Fruit fly (Drosophila melanogaster) Kc167 (cell line): ENCODE results near the gene CG5131.

Source experiments
- Myc ChIP-seq: fragments of >200 bp; optimal IDR thresholded peaks from 2 replicates; lab custom pipeline; 2017; ENCODE audit warnings: missing external identifiers
- Sin3A ChIP-seq: fragments of >200 bp; optimal IDR thresholded peaks from 2 replicates; lab custom pipeline; 2018; ENCODE audit warnings: missing external identifiers
- h ChIP-seq: fragments of >200 bp; optimal IDR thresholded peaks from 3 replicates; lab custom pipeline; 2018; ENCODE audit warnings: missing external identifiers
- insv ChIP-seq: fragments of >200 bp; optimal IDR thresholded peaks from 3 replicates; lab custom pipeline; 2018; ENCODE audit warnings: missing external identifiers
- psq ChIP-seq: fragments of >200 bp; optimal IDR thresholded peaks from 2 replicates; lab custom pipeline; 2017; ENCODE audit warnings: missing external identifiers
- ttk ChIP-seq: sonication (Bioruptor generic); optimal IDR thresholded peaks from 2 replicates; lab custom pipeline; 2017; ENCODE audit warnings: missing external identifiers

Gene CG5131

dm6 chr2L:17484174-17484573 lies at the start of gene CG5131, which contains the start of gene GCS2beta:
Gene CG5131 (plus strand): TSS chr2L:17484501.
Gene GCS2beta (minus strand): TSS chr2L:17484307.
- no peak for TF ChIP-seq insv
- no peak for TF ChIP-seq ttk (lab: Kevin White, UChicago)
- no peak for TF ChIP-seq Myc
- no peak for TF ChIP-seq Sin3A (lab: Kevin White, UChicago)

dm6 chr2L:17436500-17436899 lies 47.8 kb upstream of the CG5131 start, which contains the start of gene CG33928:
Gene CG33928 (minus strand): TSS chr2L:17436600.
- TF ChIP-seq ttk (lab: Kevin White, UChicago) (no peak), insv (no peak), psq (lab: Kevin White, UChicago) (no peak), h (lab: Kevin White, UChicago) (no peak), Myc (no peak), Sin3A (lab: Kevin White, UChicago) (no peak)

- no peak for TF ChIP-seq insv
- TF ChIP-seq Myc, result no peak
- TF ChIP-seq ttk (lab: Kevin White, UChicago), result no peak
- no peak for TF ChIP-seq h (lab: Kevin White, UChicago)
- TF ChIP-seq Sin3A (lab: Kevin White, UChicago), result no peak
- no peak for TF ChIP-seq psq (lab: Kevin White, UChicago)
Measured at dm6 chr2L:17437594-17437993, 46.7 kb upstream of the CG5131 start.

dm6 chr2L:17447071-17447470 lies 37.2 kb upstream of the CG5131 start:
- TF ChIP-seq ttk (lab: Kevin White, UChicago) (no peak), Myc (no peak), insv (no peak), Sin3A (lab: Kevin White, UChicago) (no peak), h (lab: Kevin White, UChicago) (no peak), psq (lab: Kevin White, UChicago) (no peak)

dm6 chr2L:17448435-17448834 lies 35.9 kb upstream of the CG5131 start:
- TF ChIP-seq psq (lab: Kevin White, UChicago) (no peak), Sin3A (lab: Kevin White, UChicago) (no peak), Myc (no peak), h (lab: Kevin White, UChicago) (no peak), insv (no peak), ttk (lab: Kevin White, UChicago) (no peak)

dm6 chr2L:17449608-17450504 lies 34.4 kb upstream of the CG5131 start, which contains the start of gene dl:
Gene dl (minus strand): TSS chr2L:17450364.
- TF ChIP-seq Sin3A (lab: Kevin White, UChicago) (no peak), Myc (no peak), psq (lab: Kevin White, UChicago) (no peak), ttk (lab: Kevin White, UChicago) (no peak), h (lab: Kevin White, UChicago) (no peak), insv (no peak)

dm6 chr2L:17450505-17451415 lies 33.5 kb upstream of the CG5131 start:
- TF ChIP-seq insv, result no peak
- TF ChIP-seq Sin3A (lab: Kevin White, UChicago), result no peak
- no peak for TF ChIP-seq h (lab: Kevin White, UChicago)
- no peak for TF ChIP-seq Myc
- TF ChIP-seq ttk (lab: Kevin White, UChicago), result no peak
- no peak for TF ChIP-seq psq (lab: Kevin White, UChicago)

- no peak for TF ChIP-seq insv
- no peak for TF ChIP-seq psq (lab: Kevin White, UChicago)
- TF ChIP-seq h (lab: Kevin White, UChicago), result no peak
- no peak for TF ChIP-seq Sin3A (lab: Kevin White, UChicago)
- TF ChIP-seq Myc, result no peak
- no peak for TF ChIP-seq ttk (lab: Kevin White, UChicago)
Measured at dm6 chr2L:17452084-17452483, 32.2 kb upstream of the CG5131 start.

- no peak for TF ChIP-seq Myc
- TF ChIP-seq insv, result no peak
- no peak for TF ChIP-seq h (lab: Kevin White, UChicago)
- no peak for TF ChIP-seq ttk (lab: Kevin White, UChicago)
- TF ChIP-seq Sin3A (lab: Kevin White, UChicago), result no peak
- no peak for TF ChIP-seq psq (lab: Kevin White, UChicago)
Measured at dm6 chr2L:17452624-17453023, 31.7 kb upstream of the CG5131 start, which contains the start of gene CG5050. Gene CG5050 (plus strand): TSS chr2L:17452924.

dm6 chr2L:17455823-17456222 lies 28.5 kb upstream of the CG5131 start, which contains the start of gene SPH93:
Gene SPH93 (minus strand): TSS chr2L:17455923.
- TF ChIP-seq ttk (lab: Kevin White, UChicago), result no peak
- TF ChIP-seq Myc, result no peak
- TF ChIP-seq Sin3A (lab: Kevin White, UChicago), result no peak
- no peak for TF ChIP-seq psq (lab: Kevin White, UChicago)
- no peak for TF ChIP-seq h (lab: Kevin White, UChicago)

dm6 chr2L:17457944-17458343 lies 26.4 kb upstream of the CG5131 start, which contains the start of gene CG18563:
Gene CG18563 (minus strand): TSS chr2L:17458044.
- no peak for TF ChIP-seq ttk (lab: Kevin White, UChicago)
- TF ChIP-seq insv, result no peak
- TF ChIP-seq h (lab: Kevin White, UChicago), result no peak
- no peak for TF ChIP-seq psq (lab: Kevin White, UChicago)
